Fruit fly (Drosophila melanogaster) whole organism, wandering third instar larva: Measurements from ENCODE around the gene Tim17b1.

ENCODE experiments used
- CG32264 ChIP-seq: fragments of 200-800 bp; sonication (Bioruptor generic); optimal IDR thresholded peaks from 2 replicates; lab custom pipeline; 2016; ENCODE audit warnings: missing biosample characterization, missing genetic modification characterization
- CG9705 ChIP-seq: fragments of 200-800 bp; sonication (Bioruptor generic); optimal IDR thresholded peaks from 2 replicates; lab custom pipeline; 2018; ENCODE audit warnings: missing biosample characterization, mild to moderate bottlenecking, missing genetic modification characterization
- CrebA ChIP-seq: fragments of 200-800 bp; sonication (Bioruptor generic); optimal IDR thresholded peaks from 2 replicates; lab custom pipeline; 2016; ENCODE audit warnings: missing biosample characterization, mild to moderate bottlenecking, missing genetic modification characterization, borderline replicate concordance
- Dfd ChIP-seq: fragments of >200 bp; optimal IDR thresholded peaks from 2 replicates; lab custom pipeline; 2017; ENCODE audit warnings: missing biosample characterization, missing genetic modification characterization
- Dif ChIP-seq: fragments of 200-275, 200-300 bp; sonication (Bioruptor generic); optimal IDR thresholded peaks from 2 replicates; lab custom pipeline; 2018; ENCODE audit warnings: missing biosample characterization, missing genetic modification characterization; ENCODE audit not compliant: partially characterized antibody
- GATAd ChIP-seq: sonication (Bioruptor generic); optimal IDR thresholded peaks from 2 replicates; lab custom pipeline; 2016; ENCODE audit warnings: missing biosample characterization, missing genetic modification characterization
- HLH106 ChIP-seq: fragments of 200-800 bp; optimal IDR thresholded peaks from 3 replicates; lab custom pipeline; 2019; ENCODE audit warnings: missing biosample characterization, mild to moderate bottlenecking, missing genetic modification characterization, moderate library complexity
- Hnf4 ChIP-seq: fragments of 200-800 bp; sonication (Bioruptor generic); optimal IDR thresholded peaks from 2 replicates; lab custom pipeline; 2016; ENCODE audit warnings: missing biosample characterization, mild to moderate bottlenecking, missing genetic modification characterization
- Hr78 ChIP-seq: fragments of >200 bp; optimal IDR thresholded peaks from 2 replicates; lab custom pipeline; 2017; ENCODE audit warnings: missing biosample characterization, missing genetic modification characterization
- Hr83 ChIP-seq: fragments of 200-300 bp; sonication (Bioruptor generic); optimal IDR thresholded peaks from 2 replicates; lab custom pipeline; 2016; ENCODE audit warnings: missing biosample characterization, mild to moderate bottlenecking, missing genetic modification characterization, moderate library complexity; ENCODE audit not compliant: poor library complexity, severe bottlenecking
- Jra ChIP-seq: sonication (Bioruptor generic); optimal IDR thresholded peaks from 2 replicates; lab custom pipeline; 2016; ENCODE audit warnings: missing biosample characterization, missing genetic modification characterization
- Mio ChIP-seq: sonication (Bioruptor generic); optimal IDR thresholded peaks from 2 replicates; lab custom pipeline; 2016; ENCODE audit warnings: missing biosample characterization, missing genetic modification characterization
- Myc ChIP-seq: fragments of >200 bp; optimal IDR thresholded peaks from 2 replicates; lab custom pipeline; 2017
- N ChIP-seq: fragments of >200 bp; optimal IDR thresholded peaks from 2 replicates; lab custom pipeline; 2018; ENCODE audit warnings: missing biosample characterization, missing external identifiers, missing genetic modification characterization
- OdsH ChIP-seq: fragments of 200-800 bp; sonication (Bioruptor generic); optimal IDR thresholded peaks from 2 replicates; lab custom pipeline; 2016; ENCODE audit warnings: missing biosample characterization, mild to moderate bottlenecking, missing genetic modification characterization
- Rel ChIP-seq, 2 experiments: fragments of 200-800 bp; sonication (Bioruptor generic) in 1 of 2; optimal IDR thresholded peaks; 2 replicates in 1 of 2; 3 replicates in 1 of 2; lab custom pipeline; 2016 to 2019; ENCODE audit warnings: mild to moderate bottlenecking in 2 of 2, missing biosample characterization in 2 of 2, missing genetic modification characterization in 2 of 2, moderate library complexity in 1 of 2
- Sp1 ChIP-seq: fragments of 200-800 bp; sonication (Bioruptor generic); optimal IDR thresholded peaks from 3 replicates; lab custom pipeline; 2019; ENCODE audit warnings: missing biosample characterization, mild to moderate bottlenecking, missing genetic modification characterization, moderate library complexity
- Vsx2 ChIP-seq: fragments of 200-300, 225-300 bp; sonication (Bioruptor generic); optimal IDR thresholded peaks from 2 replicates; lab custom pipeline; 2018; ENCODE audit warnings: missing biosample characterization, missing genetic modification characterization; ENCODE audit not compliant: partially characterized antibody
- br ChIP-seq: fragments of 200-800 bp; sonication (Bioruptor generic); optimal IDR thresholded peaks from 2 replicates; lab custom pipeline; 2016; ENCODE audit warnings: missing biosample characterization, missing genetic modification characterization
- brk ChIP-seq: fragments of 200-800 bp; sonication (Bioruptor generic); optimal IDR thresholded peaks from 2 replicates; lab custom pipeline; 2016; ENCODE audit warnings: missing biosample characterization, mild to moderate bottlenecking, missing genetic modification characterization
- dl ChIP-seq, 2 experiments: fragments of 175-275, 200-275 bp in 1 of 2; fragments of 200-275 bp in 1 of 2; sonication (Bioruptor generic); optimal IDR thresholded peaks; lab custom pipeline; 2018; ENCODE audit warnings: mild to moderate bottlenecking in 2 of 2, missing biosample characterization in 2 of 2, missing genetic modification characterization in 2 of 2, moderate library complexity in 2 of 2; ENCODE audit not compliant: partially characterized antibody in 2 of 2, insufficient read depth in 1 of 2
- dmrt93B ChIP-seq: fragments of 200-800 bp; sonication (Bioruptor generic); optimal IDR thresholded peaks from 2 replicates; lab custom pipeline; 2018; ENCODE audit warnings: missing biosample characterization, mild to moderate bottlenecking, missing genetic modification characterization
- ey ChIP-seq: fragments of 200-800 bp; sonication (Bioruptor generic); optimal IDR thresholded peaks from 2 replicates; lab custom pipeline; 2016; ENCODE audit warnings: missing biosample characterization, missing genetic modification characterization
- foxo ChIP-seq, 2 experiments: fragments of 200-800 bp; sonication (Bioruptor generic); optimal IDR thresholded peaks; 2 replicates in 1 of 2; 3 replicates in 1 of 2; lab custom pipeline; 2016 to 2017; ENCODE audit warnings: missing biosample characterization in 2 of 2, missing genetic modification characterization in 2 of 2
- fru ChIP-seq: fragments of 200-800 bp; sonication (Bioruptor generic); optimal IDR thresholded peaks from 3 replicates; lab custom pipeline; 2016; ENCODE audit warnings: missing biosample characterization, mild to moderate bottlenecking, missing genetic modification characterization
- h ChIP-seq: fragments of 200-800 bp; sonication (Bioruptor generic); optimal IDR thresholded peaks from 3 replicates; lab custom pipeline; 2016; ENCODE audit warnings: missing biosample characterization, mild to moderate bottlenecking, missing genetic modification characterization
- jim ChIP-seq: fragments of 175-275, 200-325 bp; sonication (Bioruptor generic); optimal IDR thresholded peaks from 2 replicates; lab custom pipeline; 2016; ENCODE audit warnings: missing biosample characterization, mild to moderate bottlenecking, missing genetic modification characterization
- lola ChIP-seq: fragments of >200 bp; optimal IDR thresholded peaks from 2 replicates; lab custom pipeline; 2017; ENCODE audit warnings: missing biosample characterization, missing genetic modification characterization
- psq ChIP-seq: fragments of 200-800 bp; sonication (Bioruptor generic); optimal IDR thresholded peaks from 3 replicates; lab custom pipeline; 2017; ENCODE audit warnings: missing biosample characterization, mild to moderate bottlenecking, missing genetic modification characterization, moderate library complexity
- sage ChIP-seq: fragments of 200-800 bp; sonication (Bioruptor generic); optimal IDR thresholded peaks from 2 replicates; lab custom pipeline; 2016; ENCODE audit warnings: missing biosample characterization, mild to moderate bottlenecking, missing genetic modification characterization
- sv ChIP-seq: fragments of 200-800 bp; sonication (Bioruptor generic); optimal IDR thresholded peaks from 3 replicates; lab custom pipeline; 2016; ENCODE audit warnings: missing biosample characterization, missing genetic modification characterization
- tai ChIP-seq: sonication (Bioruptor generic); optimal IDR thresholded peaks from 2 replicates; lab custom pipeline; 2016; ENCODE audit warnings: missing biosample characterization, missing genetic modification characterization
- usp ChIP-seq: fragments of >200 bp; optimal IDR thresholded peaks from 2 replicates; lab custom pipeline; 2017; ENCODE audit warnings: missing biosample characterization, missing genetic modification characterization
- woc ChIP-seq: sonication (Bioruptor generic); optimal IDR thresholded peaks from 2 replicates; lab custom pipeline; 2016; ENCODE audit warnings: missing biosample characterization, mild to moderate bottlenecking, missing genetic modification characterization

Gene Tim17b1

DNA sequence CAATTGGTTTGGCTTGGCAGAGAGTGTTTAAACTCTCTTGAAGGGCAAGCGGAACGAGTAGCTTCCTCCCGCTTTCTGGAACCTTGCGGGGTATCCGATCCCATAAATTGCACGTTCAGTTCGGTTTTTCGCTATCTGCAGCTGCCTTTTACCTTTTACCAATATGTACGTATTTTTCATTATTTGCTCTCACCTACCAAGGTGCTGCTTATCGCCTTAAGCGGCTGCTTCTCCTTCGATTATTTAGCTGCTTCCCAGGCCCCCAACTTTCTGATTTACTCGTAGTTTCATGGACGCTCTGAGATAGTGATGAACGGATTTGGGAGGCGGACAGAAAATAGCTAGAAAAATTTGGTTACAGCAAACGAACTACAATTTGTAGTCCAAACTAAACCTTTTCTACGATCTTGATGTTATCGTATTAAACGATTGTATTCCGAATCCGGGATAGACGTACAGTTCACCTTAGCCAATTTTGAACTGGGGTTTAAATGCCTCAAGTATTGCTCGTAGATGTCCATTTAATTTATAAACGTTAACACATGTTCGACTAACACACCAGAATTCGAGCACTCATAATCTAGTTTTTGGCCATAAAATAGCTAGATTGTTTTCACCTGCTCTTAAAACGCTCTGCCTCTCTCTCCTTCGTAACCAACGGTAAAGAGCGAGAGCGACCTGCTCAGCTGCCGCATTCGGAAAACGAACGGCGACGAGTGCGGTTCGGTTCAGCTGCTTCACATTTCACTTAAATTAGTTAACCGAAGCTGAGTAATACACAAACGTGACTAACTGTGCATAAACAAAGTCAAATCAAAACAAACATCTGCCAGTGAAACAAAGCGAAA is 35.5 kb upstream of the Tim17b1 start:
- TF ChIP-seq fru (peak; percentile 53), woc (GFP tag; lab: Kevin White, UChicago) (peak; percentile 90), ey (GFP tag; lab: Kevin White, UChicago) (peak; percentile 55), Hr78 (GFP tag; lab: Kevin White, UChicago) (no peak), dl (GFP tag; optimal IDR thresholded peaks at IDR 0.05; lab: Kevin White, UChicago; ENCODE audit: insufficient read depth in 1 of 2, partially characterized antibody in 2 of 2) (peak; percentile 57 to 72), Jra (GFP tag; lab: Kevin White, UChicago) (peak; percentile 36), OdsH (peak; percentile 15), Myc (lab: Kevin White, UChicago) (peak; percentile 97), Rel (GFP tag; optimal IDR thresholded peaks at IDR 0.05; lab: Kevin White, UChicago) (no peak), Rel (tag; optimal IDR thresholded peaks at IDR 0.05; lab: Kevin White, UChicago) (peak; percentile 51), Hnf4 (GFP tag; lab: Kevin White, UChicago) (peak; percentile 7), Dif (GFP tag; lab: Kevin White, UChicago) (peak; percentile 83), CG9705 (GFP tag; lab: Kevin White, UChicago) (no peak), Vsx2 (GFP tag; lab: Kevin White, UChicago) (peak; percentile 33), HLH106 (tag; lab: Kevin White, UChicago) (peak; percentile 61), foxo (GFP tag; optimal IDR thresholded peaks at IDR 0.05; lab: Kevin White, UChicago) (peak in 1 of 2 experiments; percentile 60), GATAd (GFP tag; lab: Kevin White, UChicago) (no peak), br (GFP tag; lab: Kevin White, UChicago) (peak; percentile 64), dmrt93B (GFP tag; lab: Kevin White, UChicago) (peak; percentile 30), Hr83 (GFP tag; lab: Kevin White, UChicago) (peak; percentile 27), Dfd (GFP tag; lab: Kevin White, UChicago) (no peak), CrebA (GFP tag; lab: Kevin White, UChicago) (no peak), CG32264 (GFP tag; lab: Kevin White, UChicago) (no peak), h (GFP tag; lab: Kevin White, UChicago) (peak; percentile 44), jim (GFP tag; lab: Kevin White, UChicago) (no peak), sage (no peak), Sp1 (GFP tag; lab: Kevin White, UChicago) (peak; percentile 55)

DNA sequence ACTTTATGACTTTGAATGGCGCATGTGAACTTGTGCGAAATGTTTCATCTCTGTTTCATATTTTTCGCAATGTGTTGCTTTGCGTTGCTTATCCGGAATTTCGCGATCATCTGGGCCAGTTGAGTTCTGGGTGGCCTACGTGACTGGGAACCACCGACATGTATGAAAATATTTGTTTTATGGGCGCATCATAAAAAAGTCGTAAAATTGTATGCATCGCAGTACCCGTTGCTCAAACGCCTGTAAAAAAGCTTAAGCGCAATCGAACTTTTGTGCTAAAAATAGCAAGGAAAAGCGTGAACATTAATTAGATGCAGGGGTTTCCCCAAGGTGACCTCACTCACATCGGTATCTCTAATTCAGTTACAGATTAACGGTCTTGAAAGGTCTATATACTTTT is 33.7 kb upstream of the Tim17b1 start:
- no peak for TF ChIP-seq Rel (GFP tag; optimal IDR thresholded peaks at IDR 0.05; lab: Kevin White, UChicago)
- peak; percentile 92 for TF ChIP-seq Rel (tag; optimal IDR thresholded peaks at IDR 0.05; lab: Kevin White, UChicago)
- TF ChIP-seq psq (GFP tag; lab: Kevin White, UChicago), result no peak

dm6 chr3R:5268495-5268894 is 31.4 kb upstream of the Tim17b1 start:
- TF ChIP-seq Vsx2 (GFP tag; lab: Kevin White, UChicago) (peak; percentile 44), usp (no peak), foxo (GFP tag; optimal IDR thresholded peaks at IDR 0.05; lab: Kevin White, UChicago) (no peak), jim (GFP tag; lab: Kevin White, UChicago) (no peak), lola (no peak), Myc (lab: Kevin White, UChicago) (peak; percentile 85), CG9705 (GFP tag; lab: Kevin White, UChicago) (no peak), ey (GFP tag; lab: Kevin White, UChicago) (no peak), CrebA (GFP tag; lab: Kevin White, UChicago) (no peak), tai (GFP tag; lab: Kevin White, UChicago) (no peak), Dif (GFP tag; lab: Kevin White, UChicago) (no peak), Mio (no peak), psq (GFP tag; lab: Kevin White, UChicago) (no peak), woc (GFP tag; lab: Kevin White, UChicago) (no peak), Hnf4 (GFP tag; lab: Kevin White, UChicago) (no peak), brk (GFP tag; lab: Kevin White, UChicago) (peak; percentile 19), sv (GFP tag; lab: Kevin White, UChicago) (no peak), Dfd (GFP tag; lab: Kevin White, UChicago) (no peak), N (GFP tag; lab: Kevin White, UChicago) (peak; percentile 78), CG32264 (GFP tag; lab: Kevin White, UChicago) (no peak)
